Worm (Caenorhabditis elegans): ENCODE results near the gene F22B8.3.

- TF ChIP-seq pha-4 (GFP tag; IDR thresholded peaks at IDR 0.05) (no peak), pha-4 (tag; optimal IDR thresholded peaks at IDR 0.05) (no peak), snpc-4 (tag; optimal IDR thresholded peaks at IDR 0.05) (no peak), lsy-2 (tag; optimal IDR thresholded peaks at IDR 0.05) (no peak), lin-15B (tag; optimal IDR thresholded peaks at IDR 0.05) (no peak), lin-38 (GFP tag; IDR thresholded peaks at IDR 0.05) (no peak), ZK546.5 (tag; optimal IDR thresholded peaks at IDR 0.05) (no peak), unc-130 (GFP tag; optimal IDR thresholded peaks at IDR 0.05) (no peak), lin-39 (tag; optimal IDR thresholded peaks at IDR 0.05) (no peak), fkh-10 (GFP tag; optimal IDR thresholded peaks at IDR 0.05) (no peak)
Observed at ce11 chrV:16068938-16069337, 21.8 kb upstream of the F22B8.3 start, which contains the start of gene cyp-35D1.

Measured in whole organism, L4 larva.